Worm (Caenorhabditis elegans) whole organism, midembryonic: ENCODE results near the gene fbxa-39.

ENCODE experiments used
- T22C8.4 ChIP-seq: fragments of 200-800 bp; sonication (Bioruptor generic); IDR thresholded peaks from 2 replicates; pipeline ENCODE4 v1.3.6; 2022; ENCODE audit warnings: missing genetic modification characterization, missing compliant biosample characterization
- cog-1 ChIP-seq: sonication (generic microtip); optimal IDR thresholded peaks from 2 replicates; lab custom pipeline; 2016; ENCODE audit warnings: missing genetic modification characterization, missing compliant biosample characterization
- flt-1 ChIP-seq: fragments of 200-800 bp; sonication (Bioruptor generic); IDR thresholded peaks from 2 replicates; pipeline ENCODE4 v1.3.6; 2022; ENCODE audit warnings: missing genetic modification characterization, missing compliant biosample characterization
- klf-2 ChIP-seq: fragments of 200-800 bp; sonication (Bioruptor generic); conservative IDR thresholded peaks from 2 replicates; pipeline ENCODE4 v1.3.6; 2022; ENCODE audit warnings: missing genetic modification reagents, missing genetic modification characterization, missing compliant biosample characterization
- med-1 ChIP-seq: sonication (generic microtip); optimal IDR thresholded peaks from 2 replicates; lab custom pipeline; 2017; ENCODE audit warnings: missing genetic modification characterization, mild to moderate bottlenecking, missing compliant biosample characterization, antibody characterized with exemption, missing genetic modification reagents; ENCODE audit not compliant: insufficient read depth
- ref-1 ChIP-seq: fragments of 200-800 bp; sonication (Bioruptor generic); conservative IDR thresholded peaks from 2 replicates; pipeline ENCODE4 v1.3.6; 2022; ENCODE audit warnings: missing genetic modification reagents, missing genetic modification characterization, missing compliant biosample characterization
- tab-1 ChIP-seq: fragments of 200-800 bp; sonication (Bioruptor generic); IDR thresholded peaks from 2 replicates; pipeline ENCODE4 v1.3.6; 2022; ENCODE audit warnings: missing genetic modification characterization, missing compliant biosample characterization
- ztf-23 ChIP-seq: fragments of 200-800 bp; sonication (Bioruptor generic); IDR thresholded peaks from 2 replicates; pipeline ENCODE4 v1.3.6; 2022; ENCODE audit warnings: missing genetic modification reagents, missing genetic modification characterization, missing compliant biosample characterization
- ztf-29 ChIP-seq: fragments of 200-800 bp; sonication (Bioruptor generic); IDR thresholded peaks from 2 replicates; pipeline ENCODE4 v1.3.6; 2022; ENCODE audit warnings: missing genetic modification reagents, missing genetic modification characterization, missing compliant biosample characterization

Gene fbxa-39

DNA sequence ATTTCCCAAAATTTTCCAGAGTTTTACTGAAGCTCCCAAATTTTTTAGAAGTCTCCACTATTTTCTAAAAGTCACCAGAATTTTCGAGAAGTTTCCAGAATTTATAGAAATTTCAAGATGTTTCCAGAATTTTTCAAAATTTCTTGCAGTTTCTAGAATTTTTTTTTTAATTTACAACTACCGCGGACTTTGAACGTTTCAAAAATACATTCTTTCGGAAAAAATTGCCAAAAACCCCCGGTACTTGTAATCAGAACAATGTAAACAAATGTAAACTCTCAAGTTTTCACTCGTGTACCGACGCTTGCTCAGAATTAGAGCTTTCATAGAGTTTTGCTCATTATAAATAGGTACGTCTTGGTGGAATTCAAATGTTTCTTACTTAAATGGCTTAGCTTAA is at the start of gene fbxa-39:
Gene fbxa-39, plus strand, starts transcription at position 301 of the 400 bp plus-strand sequence.
- no peak for TF ChIP-seq tab-1 (GFP tag; lab: Robert Waterston, UW)
- no peak for TF ChIP-seq ref-1 (GFP tag; lab: Robert Waterston, UW)
- no peak for TF ChIP-seq ztf-23 (GFP tag; lab: Robert Waterston, UW)
- TF ChIP-seq ztf-29 = no peak
- no peak for TF ChIP-seq flt-1 (GFP tag; lab: Robert Waterston, UW)
- TF ChIP-seq cog-1 = no peak
- no peak for TF ChIP-seq T22C8.4 (GFP tag; lab: Robert Waterston, UW)
- TF ChIP-seq med-1 = no peak

DNA sequence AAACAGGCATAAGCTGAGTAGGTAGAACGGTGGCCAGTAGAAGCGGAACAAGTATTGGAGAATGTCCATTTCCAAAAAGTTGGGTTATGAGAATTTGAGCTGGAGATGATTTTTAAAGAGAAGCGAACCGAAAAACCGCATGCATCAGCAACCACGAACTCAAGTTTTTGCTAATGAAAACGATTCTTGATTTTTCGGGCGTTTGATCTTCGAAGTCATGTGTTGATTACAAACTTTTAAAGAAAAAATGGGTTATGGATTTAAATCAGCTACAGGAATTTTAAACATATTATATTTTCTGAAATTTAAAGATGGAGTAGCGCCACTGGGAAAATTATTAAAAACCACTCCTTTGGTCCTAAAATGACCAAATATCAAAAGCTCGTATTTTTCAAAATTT is 48.9 kb upstream of the fbxa-39 start, which contains the start of gene srd-65:
Gene srd-65, minus strand, starts transcription at position 101 of the 400 bp plus-strand sequence.
- TF ChIP-seq cog-1 (no peak), klf-2 (GFP tag; lab: Robert Waterston, UW) (no peak), ref-1 (GFP tag; lab: Robert Waterston, UW) (no peak), T22C8.4 (GFP tag; lab: Robert Waterston, UW) (no peak), ztf-23 (GFP tag; lab: Robert Waterston, UW) (no peak), med-1 (no peak), ztf-29 (no peak), flt-1 (GFP tag; lab: Robert Waterston, UW) (no peak), tab-1 (GFP tag; lab: Robert Waterston, UW) (no peak)

- TF ChIP-seq med-1 (no peak), ztf-23 (GFP tag; lab: Robert Waterston, UW) (no peak), ztf-29 (no peak), ref-1 (GFP tag; lab: Robert Waterston, UW) (no peak), cog-1 (no peak), tab-1 (GFP tag; lab: Robert Waterston, UW) (no peak)
Observed at ce11 chrIII:2224478-2224877, 48.4 kb upstream of the fbxa-39 start, which contains the start of gene fbxa-38. Gene fbxa-38, plus strand, starts transcription at chrIII:2224672.

DNA sequence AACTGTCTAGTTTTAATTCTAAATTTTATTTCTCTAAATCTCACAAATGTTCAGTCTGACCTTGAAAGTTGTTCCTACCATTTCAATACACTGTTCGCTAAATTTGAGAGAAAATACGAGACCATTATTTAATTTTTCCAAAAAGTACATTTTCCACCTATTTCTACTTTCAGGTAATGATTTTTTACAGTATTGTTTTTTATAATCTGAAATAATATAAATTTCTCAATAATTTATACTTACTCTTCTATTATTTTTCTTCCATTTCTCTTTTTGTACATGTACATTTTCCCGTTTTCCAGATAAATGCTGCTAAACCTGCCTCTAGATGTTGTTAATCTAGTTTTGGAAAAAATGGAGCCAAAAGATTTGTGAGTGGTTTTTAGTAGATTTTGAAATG is 45.4 kb upstream of the fbxa-39 start, which contains the start of gene fbxa-62:
Gene fbxa-62, plus strand, starts transcription at position 301 of the 400 bp plus-strand sequence.
- TF ChIP-seq tab-1 (GFP tag; lab: Robert Waterston, UW) (no peak), ztf-29 (no peak), ztf-23 (GFP tag; lab: Robert Waterston, UW) (no peak), ref-1 (GFP tag; lab: Robert Waterston, UW) (no peak), cog-1 (no peak), med-1 (no peak), klf-2 (GFP tag; lab: Robert Waterston, UW) (no peak), T22C8.4 (GFP tag; lab: Robert Waterston, UW) (no peak), flt-1 (GFP tag; lab: Robert Waterston, UW) (no peak)

- TF ChIP-seq ztf-23 (GFP tag; lab: Robert Waterston, UW) (no peak), cog-1 (no peak), ref-1 (GFP tag; lab: Robert Waterston, UW) (no peak), T22C8.4 (GFP tag; lab: Robert Waterston, UW) (no peak), klf-2 (GFP tag; lab: Robert Waterston, UW) (no peak)
Observed at ce11 chrIII:2232360-2232759, 40.5 kb upstream of the fbxa-39 start, which contains the start of gene fbxa-47. Gene fbxa-47, minus strand, starts transcription at chrIII:2232460.

DNA sequence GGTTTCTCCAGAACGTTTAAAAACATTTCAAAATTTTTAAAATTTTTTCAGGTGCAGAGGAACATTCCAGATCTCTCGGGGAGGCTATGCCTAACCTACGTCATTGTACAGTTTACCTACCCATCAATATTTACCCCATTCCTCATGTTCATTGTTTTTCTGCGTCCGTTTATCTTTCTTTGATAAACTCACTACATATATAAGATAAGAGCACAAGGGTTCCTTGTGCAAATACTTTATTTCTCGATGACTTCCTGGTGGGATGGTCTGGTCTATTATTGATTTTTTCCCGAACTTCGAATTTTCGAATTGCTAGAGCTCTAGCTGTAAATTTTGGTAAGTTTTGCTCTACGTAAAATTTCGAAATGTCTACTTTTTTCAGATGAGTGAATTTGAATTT is 39.4 kb upstream of the fbxa-39 start:
- TF ChIP-seq med-1 (no peak), ref-1 (GFP tag; lab: Robert Waterston, UW) (no peak)

ce11 chrIII:2234192-2234934 is 38.5 kb upstream of the fbxa-39 start, which contains the start of gene C39B5.2:
Gene C39B5.2, plus strand, starts transcription at chrIII:2234884.
- peak; percentile 52; the same call in 1 of the 2 replicates for TF ChIP-seq flt-1 (GFP tag; lab: Robert Waterston, UW)
- TF ChIP-seq ref-1 (GFP tag; lab: Robert Waterston, UW) = no peak
- no peak for TF ChIP-seq ztf-29

DNA sequence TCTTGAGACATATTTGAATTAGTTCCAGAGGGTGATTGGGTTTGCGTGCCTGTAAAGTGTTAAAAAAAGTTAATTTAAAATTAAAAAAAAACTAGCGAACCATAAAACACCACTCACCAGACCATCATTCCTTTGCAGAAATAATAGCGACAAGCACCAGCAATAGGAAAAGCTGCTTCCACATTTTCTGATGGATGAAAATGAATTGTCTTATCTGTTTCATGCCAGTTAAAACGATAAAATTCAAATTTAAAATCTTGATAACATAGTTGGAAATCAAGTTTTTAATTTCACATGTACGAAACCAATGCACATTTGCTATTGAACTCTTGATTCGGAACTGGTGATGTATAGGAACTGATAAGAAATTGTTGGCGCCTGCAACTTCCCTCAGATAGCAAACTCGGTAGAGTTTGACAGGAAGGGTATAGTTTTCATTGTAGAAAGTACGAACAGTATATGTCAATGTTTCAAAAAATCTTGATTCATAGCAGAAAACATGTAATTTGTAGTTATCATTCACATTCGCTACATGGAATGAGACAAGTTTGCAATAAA is 33.2 kb upstream of the fbxa-39 start, which contains the start of gene C39B5.10:
Gene C39B5.10, minus strand, starts transcription at position 51 of the 558 bp plus-strand sequence.
- TF ChIP-seq med-1 (no peak), tab-1 (GFP tag; lab: Robert Waterston, UW) (no peak), T22C8.4 (GFP tag; lab: Robert Waterston, UW) (no peak), cog-1 (no peak), ztf-23 (GFP tag; lab: Robert Waterston, UW) (no peak), klf-2 (GFP tag; lab: Robert Waterston, UW) (no peak), ref-1 (GFP tag; lab: Robert Waterston, UW) (no peak), ztf-29 (no peak), flt-1 (GFP tag; lab: Robert Waterston, UW) (no peak)

DNA sequence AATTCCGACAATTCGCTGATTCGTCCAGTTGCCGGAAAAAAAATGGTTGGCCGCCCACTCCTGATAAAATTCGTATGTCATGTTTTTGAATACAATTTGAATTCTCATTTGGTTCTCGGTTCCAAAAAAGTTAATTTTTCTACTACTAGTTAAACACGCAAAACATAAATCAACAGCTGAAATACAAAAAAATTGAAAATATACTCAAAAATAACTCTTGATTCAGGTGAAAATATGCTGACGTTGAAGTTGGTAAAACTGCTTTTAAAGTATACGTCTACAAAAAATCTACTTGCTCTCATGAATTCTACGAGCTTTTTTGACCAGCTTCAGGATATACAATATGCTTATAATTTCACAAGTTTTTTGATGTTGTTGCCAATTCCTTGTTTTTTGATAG is 32.4 kb upstream of the fbxa-39 start, which contains the start of gene srz-56:
Gene srz-56, plus strand, starts transcription at position 301 of the 400 bp plus-strand sequence.
- no peak for TF ChIP-seq ztf-23 (GFP tag; lab: Robert Waterston, UW)
- TF ChIP-seq tab-1 (GFP tag; lab: Robert Waterston, UW) = no peak
- no peak for TF ChIP-seq cog-1
- no peak for TF ChIP-seq ztf-29
- TF ChIP-seq med-1 = no peak
- no peak for TF ChIP-seq ref-1 (GFP tag; lab: Robert Waterston, UW)
- TF ChIP-seq klf-2 (GFP tag; lab: Robert Waterston, UW) = no peak
- TF ChIP-seq flt-1 (GFP tag; lab: Robert Waterston, UW) = no peak
- no peak for TF ChIP-seq T22C8.4 (GFP tag; lab: Robert Waterston, UW)

ce11 chrIII:2243617-2244016 is 29.2 kb upstream of the fbxa-39 start:
- TF ChIP-seq ztf-23 (GFP tag; lab: Robert Waterston, UW) = no peak
- no peak for TF ChIP-seq ref-1 (GFP tag; lab: Robert Waterston, UW)
- no peak for TF ChIP-seq cog-1
- TF ChIP-seq klf-2 (GFP tag; lab: Robert Waterston, UW) = no peak
- TF ChIP-seq T22C8.4 (GFP tag; lab: Robert Waterston, UW) = no peak
- no peak for TF ChIP-seq ztf-29
- no peak for TF ChIP-seq med-1
- no peak for TF ChIP-seq tab-1 (GFP tag; lab: Robert Waterston, UW)
- TF ChIP-seq flt-1 (GFP tag; lab: Robert Waterston, UW) = no peak
